Fruit fly (Drosophila melanogaster) whole organism, pupa: ENCODE measurements around the gene Rox8.

ENCODE experiments used
- CG15710 ChIP-seq: fragments of 200-800 bp; sonication (Bioruptor generic); optimal IDR thresholded peaks from 2 replicates; lab custom pipeline; 2018; ENCODE audit warnings: missing biosample characterization, mild to moderate bottlenecking, missing genetic modification characterization, moderate library complexity
- Pif1A ChIP-seq: fragments of 200-800 bp; sonication (Bioruptor generic); optimal IDR thresholded peaks from 3 replicates; lab custom pipeline; 2016; ENCODE audit warnings: missing biosample characterization, missing genetic modification characterization

- TF ChIP-seq CG15710 (tag; lab: Kevin White, UChicago) (no peak), Pif1A (GFP tag; lab: Kevin White, UChicago) (no peak)
These were observed 44.6 kb upstream of the Rox8 start for dm6 chr3R:24092590-24093151.
